Worm (Caenorhabditis elegans): Measurements from ENCODE around the gene F14H8.4.

DNA sequence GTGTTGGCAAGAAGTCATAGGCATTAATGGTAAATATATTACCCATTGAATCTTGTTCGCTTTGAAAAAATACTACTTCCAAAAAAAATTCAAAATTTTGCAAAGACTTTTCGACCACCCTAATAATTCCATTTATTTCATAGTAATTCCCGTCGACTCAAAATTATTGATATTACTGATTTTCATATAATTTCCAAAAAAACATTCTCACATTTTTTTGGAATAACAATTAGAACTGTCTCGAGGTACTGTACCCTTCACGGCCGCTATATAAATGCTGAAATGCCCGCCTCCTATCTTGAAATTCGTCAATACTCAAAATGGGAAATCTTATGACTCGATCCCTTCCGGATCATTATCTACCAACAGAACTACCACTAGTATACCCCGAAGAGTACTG lies at the start of gene F14H8.4:
- no peak for TF ChIP-seq skn-1 (tag; optimal IDR thresholded peaks at IDR 0.05)
- TF ChIP-seq mab-5 (tag; optimal IDR thresholded peaks at IDR 0.05): no peak
- no peak for TF ChIP-seq elt-1 (tag; optimal IDR thresholded peaks at IDR 0.05)
- no peak for TF ChIP-seq nhr-10 (tag; optimal IDR thresholded peaks at IDR 0.05)
- no peak for TF ChIP-seq ztf-11 (tag; optimal IDR thresholded peaks at IDR 0.05)
- TF ChIP-seq lsy-2 (tag; optimal IDR thresholded peaks at IDR 0.05): no peak
- TF ChIP-seq ztf-4 (tag; optimal IDR thresholded peaks at IDR 0.05): no peak
- no peak for TF ChIP-seq nhr-237 (tag; optimal IDR thresholded peaks at IDR 0.05)
